Fruit fly (Drosophila melanogaster): ENCODE results near the gene slf.

dm6 chr2L:4800033-4800432 lies 1.7 kb downstream of the slf start:
- TF ChIP-seq CG34367 (tag; optimal IDR thresholded peaks at IDR 0.05) = no peak
- TF ChIP-seq rn (GFP tag; IDR thresholded peaks at IDR 0.05) = no peak
- no peak for TF ChIP-seq CG8159 (tag; optimal IDR thresholded peaks at IDR 0.05)

All from whole organism, pupa.